Fruit fly (Drosophila melanogaster) whole organism, embryonic: ENCODE results near the gene CG12253.

Source experiments
- CG10209 ChIP-seq: fragments of 200-800 bp; sonication (Bioruptor generic); optimal IDR thresholded peaks from 3 replicates; lab custom pipeline; 2017; ENCODE audit warnings: missing biosample characterization, mild to moderate bottlenecking, missing genetic modification characterization, missing genetic modification reagents
- CG10462 ChIP-seq: fragments of 200-800 bp; sonication (Bioruptor generic); optimal IDR thresholded peaks from 2 replicates; lab custom pipeline; 2016; ENCODE audit warnings: missing biosample characterization, missing genetic modification characterization
- CG10543 ChIP-seq: fragments of 200-800 bp; sonication (Bioruptor generic); optimal IDR thresholded peaks from 3 replicates; lab custom pipeline; 2017; ENCODE audit warnings: missing biosample characterization, mild to moderate bottlenecking, missing genetic modification characterization, moderate library complexity
- CG10654 ChIP-seq: fragments of 200-800 bp; sonication (Bioruptor generic); optimal IDR thresholded peaks from 2 replicates; lab custom pipeline; 2016; ENCODE audit warnings: missing biosample characterization, missing genetic modification characterization
- CG11456 ChIP-seq: fragments of 200-800 bp; sonication (Bioruptor generic); IDR thresholded peaks from 3 replicates; pipeline ENCODE4 v1.3.6; 2022; ENCODE audit warnings: missing biosample characterization, missing genetic modification characterization
- CG12155 ChIP-seq: fragments of 200-800 bp; sonication (Bioruptor generic); optimal IDR thresholded peaks from 3 replicates; lab custom pipeline; 2016; ENCODE audit warnings: missing biosample characterization, missing genetic modification characterization
- CG12219 ChIP-seq: fragments of 200-800 bp; sonication (Bioruptor generic); optimal IDR thresholded peaks from 3 replicates; lab custom pipeline; 2018; ENCODE audit warnings: missing biosample characterization, mild to moderate bottlenecking, missing genetic modification characterization
- CG12744 ChIP-seq: fragments of 200-800 bp; sonication (Bioruptor generic); optimal IDR thresholded peaks from 2 replicates; lab custom pipeline; 2016; ENCODE audit warnings: missing biosample characterization, missing genetic modification characterization
- CG12942 ChIP-seq: fragments of 200-800 bp; sonication (Bioruptor generic); optimal IDR thresholded peaks from 3 replicates; lab custom pipeline; 2016; ENCODE audit warnings: missing biosample characterization, missing genetic modification characterization
- CG13296 ChIP-seq: fragments of 200-800 bp; sonication (Bioruptor generic); optimal IDR thresholded peaks from 3 replicates; lab custom pipeline; 2018; ENCODE audit warnings: missing biosample characterization, mild to moderate bottlenecking, missing genetic modification characterization
- CG16863 ChIP-seq: fragments of 200-800 bp; sonication (Bioruptor generic); optimal IDR thresholded peaks from 3 replicates; lab custom pipeline; 2016; ENCODE audit warnings: missing biosample characterization, missing genetic modification characterization
- CG17568 ChIP-seq: fragments of 200-800 bp; sonication (Bioruptor generic); optimal IDR thresholded peaks from 2 replicates; lab custom pipeline; 2018; ENCODE audit warnings: missing biosample characterization, mild to moderate bottlenecking, missing genetic modification characterization, moderate library complexity
- CG2202 ChIP-seq: fragments of 200-800 bp; sonication (Bioruptor generic); optimal IDR thresholded peaks from 2 replicates; lab custom pipeline; 2018; ENCODE audit warnings: missing biosample characterization, mild to moderate bottlenecking, missing genetic modification characterization
- CG3163 ChIP-seq: fragments of 200-800 bp; sonication (Bioruptor generic); optimal IDR thresholded peaks from 3 replicates; lab custom pipeline; 2016; ENCODE audit warnings: missing biosample characterization, missing genetic modification characterization
- CG34224 ChIP-seq: fragments of 200-800 bp; sonication (Bioruptor generic); IDR thresholded peaks from 3 replicates; pipeline ENCODE4 v1.3.6; 2022; ENCODE audit warnings: missing biosample characterization, missing genetic modification characterization; ENCODE audit not compliant: partially characterized antibody
- CG6654 ChIP-seq: fragments of 200-800 bp; sonication (Bioruptor generic); optimal IDR thresholded peaks from 2 replicates; lab custom pipeline; 2017; ENCODE audit warnings: missing biosample characterization, mild to moderate bottlenecking, missing genetic modification characterization
- CG6765 ChIP-seq: fragments of 200-800 bp; sonication (Bioruptor generic); optimal IDR thresholded peaks from 3 replicates; lab custom pipeline; 2017; ENCODE audit warnings: missing biosample characterization, mild to moderate bottlenecking, missing genetic modification characterization
- CG9437 ChIP-seq: fragments of 200-800 bp; sonication (Bioruptor generic); optimal IDR thresholded peaks from 2 replicates; lab custom pipeline; 2018; ENCODE audit warnings: missing biosample characterization, mild to moderate bottlenecking, missing genetic modification characterization
- CG9797 ChIP-seq: fragments of 200-800 bp; sonication (Bioruptor generic); optimal IDR thresholded peaks from 3 replicates; lab custom pipeline; 2018; ENCODE audit warnings: missing biosample characterization, mild to moderate bottlenecking, missing genetic modification characterization
- CkIIα-i1 ChIP-seq: fragments of 200-800 bp; sonication (Bioruptor generic); IDR thresholded peaks from 2 replicates; pipeline ENCODE4 v1.3.6; 2022; ENCODE audit warnings: missing biosample characterization, missing genetic modification characterization
- Dfd ChIP-seq, 2 experiments: fragments of >200 bp; optimal IDR thresholded peaks; 2 replicates each; lab custom pipeline; 2017; ENCODE audit warnings: missing biosample characterization in 2 of 2, missing genetic modification characterization in 2 of 2
- Dip2 ChIP-seq: fragments of 200-800 bp; sonication (Bioruptor generic); IDR thresholded peaks from 2 replicates; pipeline ENCODE4 v1.3.6; 2022; ENCODE audit warnings: missing biosample characterization, missing genetic modification characterization
- HHEX ChIP-seq: fragments of 200-800 bp; sonication (Bioruptor generic); optimal IDR thresholded peaks from 3 replicates; lab custom pipeline; 2017; ENCODE audit warnings: missing biosample characterization, mild to moderate bottlenecking, missing genetic modification characterization, missing genetic modification reagents
- Hand ChIP-seq: fragments of 200-800 bp; sonication (Bioruptor generic); optimal IDR thresholded peaks from 2 replicates; lab custom pipeline; 2017; ENCODE audit warnings: mild to moderate bottlenecking, missing biosample characterization, missing genetic modification reagents, missing genetic modification characterization
- MBD-R2 ChIP-seq: fragments of 200-800 bp; sonication (Bioruptor generic); IDR thresholded peaks from 2 replicates; pipeline ENCODE4 v1.3.6; 2022; ENCODE audit warnings: missing biosample characterization, missing genetic modification characterization
- Neu2 ChIP-seq: fragments of 200-800 bp; sonication (Bioruptor generic); optimal IDR thresholded peaks from 3 replicates; lab custom pipeline; 2016; ENCODE audit warnings: missing biosample characterization, missing genetic modification characterization, borderline replicate concordance
- Nf-YC ChIP-seq: fragments of 200-800 bp; optimal IDR thresholded peaks from 3 replicates; lab custom pipeline; 2019; ENCODE audit warnings: missing biosample characterization, mild to moderate bottlenecking, missing genetic modification characterization, moderate library complexity
- Oaz ChIP-seq: fragments of 200-800 bp; sonication (Bioruptor generic); IDR thresholded peaks from 2 replicates; pipeline ENCODE4 v1.3.6; 2022; ENCODE audit warnings: missing biosample characterization, missing genetic modification characterization
- Ptx1 ChIP-seq: fragments of 200-800 bp; sonication (Bioruptor generic); IDR thresholded peaks from 2 replicates; pipeline ENCODE4 v1.3.6; 2022; ENCODE audit warnings: missing biosample characterization, missing genetic modification characterization
- Ravus ChIP-seq: fragments of 200-800 bp; sonication (Bioruptor generic); IDR thresholded peaks from 2 replicates; pipeline ENCODE4 v1.3.6; 2022; ENCODE audit warnings: missing biosample characterization, missing genetic modification characterization
- Rfx ChIP-seq: fragments of 200-800 bp; sonication (Bioruptor generic); IDR thresholded peaks from 2 replicates; pipeline ENCODE4 v1.3.6; 2022; ENCODE audit warnings: missing biosample characterization, missing genetic modification characterization
- Sox100B ChIP-seq: fragments of 200-800 bp; sonication (Bioruptor generic); optimal IDR thresholded peaks from 3 replicates; lab custom pipeline; 2018; ENCODE audit warnings: missing biosample characterization, mild to moderate bottlenecking, missing genetic modification characterization
- Sry-δ ChIP-seq: fragments of 200-800 bp; sonication (Bioruptor generic); optimal IDR thresholded peaks from 2 replicates; lab custom pipeline; 2016; ENCODE audit warnings: missing biosample characterization, missing genetic modification characterization
- az2 ChIP-seq: fragments of 200-800 bp; sonication (Bioruptor generic); optimal IDR thresholded peaks from 3 replicates; lab custom pipeline; 2016; ENCODE audit warnings: missing biosample characterization, missing genetic modification characterization
- bbx ChIP-seq: fragments of 200-800 bp; sonication (Bioruptor generic); IDR thresholded peaks from 2 replicates; pipeline ENCODE4 v1.3.6; 2022; ENCODE audit warnings: missing biosample characterization, missing genetic modification characterization; ENCODE audit not compliant: partially characterized antibody
- eve ChIP-seq, 2 experiments: fragments of >200 bp; optimal IDR thresholded peaks; 2 replicates each; lab custom pipeline; 2017; ENCODE audit warnings: missing biosample characterization in 2 of 2, missing genetic modification characterization in 2 of 2
- fu2 ChIP-seq: fragments of 200-800 bp; sonication (Bioruptor generic); optimal IDR thresholded peaks from 2 replicates; lab custom pipeline; 2016; ENCODE audit warnings: missing biosample characterization, missing genetic modification characterization
- gce ChIP-seq: fragments of 200-800 bp; sonication (Bioruptor generic); IDR thresholded peaks from 3 replicates; pipeline ENCODE4 v1.3.6; 2022; ENCODE audit warnings: missing biosample characterization, missing genetic modification characterization
- grn ChIP-seq: fragments of 200-800 bp; sonication (Bioruptor generic); optimal IDR thresholded peaks from 3 replicates; lab custom pipeline; 2017; ENCODE audit warnings: missing biosample characterization, missing genetic modification characterization
- kni ChIP-seq: fragments of 200-800 bp; sonication (Bioruptor generic); optimal IDR thresholded peaks from 3 replicates; lab custom pipeline; 2017; ENCODE audit warnings: mild to moderate bottlenecking, missing biosample characterization, missing genetic modification reagents, missing genetic modification characterization
- oc ChIP-seq: fragments of 200-800 bp; sonication (Bioruptor generic); optimal IDR thresholded peaks from 2 replicates; lab custom pipeline; 2018; ENCODE audit warnings: missing biosample characterization, mild to moderate bottlenecking, missing genetic modification characterization, moderate library complexity
- phol ChIP-seq: fragments of 200-800 bp; sonication (Bioruptor generic); optimal IDR thresholded peaks from 3 replicates; lab custom pipeline; 2018; ENCODE audit warnings: missing biosample characterization, mild to moderate bottlenecking, missing genetic modification characterization, moderate library complexity
- psq ChIP-seq: fragments of 200-800 bp; sonication (Bioruptor generic); optimal IDR thresholded peaks from 2 replicates; lab custom pipeline; 2017; ENCODE audit warnings: missing biosample characterization, missing genetic modification characterization
- scrt ChIP-seq: fragments of 200-800 bp; sonication (Bioruptor generic); optimal IDR thresholded peaks from 2 replicates; lab custom pipeline; 2018; ENCODE audit warnings: missing biosample characterization, mild to moderate bottlenecking, missing genetic modification characterization, moderate library complexity
- slou ChIP-seq: fragments of 200-800 bp; sonication (Bioruptor generic); optimal IDR thresholded peaks from 3 replicates; lab custom pipeline; 2016; ENCODE audit warnings: missing biosample characterization, missing genetic modification characterization
- tx ChIP-seq: fragments of 200-800 bp; sonication (Bioruptor generic); optimal IDR thresholded peaks from 2 replicates; lab custom pipeline; 2016; ENCODE audit warnings: missing biosample characterization, missing genetic modification characterization
- unc-4 ChIP-seq: fragments of 200-800 bp; sonication (Bioruptor generic); IDR thresholded peaks from 2 replicates; pipeline ENCODE4 v1.3.6; 2022; ENCODE audit warnings: missing biosample characterization, missing genetic modification characterization; ENCODE audit not compliant: partially characterized antibody
- vnd ChIP-seq: fragments of 200-800 bp; sonication (Bioruptor generic); IDR thresholded peaks from 3 replicates; pipeline ENCODE4 v1.3.6; 2022; ENCODE audit warnings: missing biosample characterization, missing genetic modification characterization; ENCODE audit not compliant: partially characterized antibody
- vvl ChIP-seq: fragments of 200-800 bp; sonication (Bioruptor generic); IDR thresholded peaks from 2 replicates; pipeline ENCODE4 v1.3.6; 2022; ENCODE audit warnings: missing biosample characterization, missing genetic modification characterization
- z ChIP-seq: fragments of 200-800 bp; sonication (Bioruptor generic); IDR thresholded peaks from 3 replicates; pipeline ENCODE4 v1.3.6; 2022; ENCODE audit warnings: missing biosample characterization, missing genetic modification characterization

CG12253 gene

DNA sequence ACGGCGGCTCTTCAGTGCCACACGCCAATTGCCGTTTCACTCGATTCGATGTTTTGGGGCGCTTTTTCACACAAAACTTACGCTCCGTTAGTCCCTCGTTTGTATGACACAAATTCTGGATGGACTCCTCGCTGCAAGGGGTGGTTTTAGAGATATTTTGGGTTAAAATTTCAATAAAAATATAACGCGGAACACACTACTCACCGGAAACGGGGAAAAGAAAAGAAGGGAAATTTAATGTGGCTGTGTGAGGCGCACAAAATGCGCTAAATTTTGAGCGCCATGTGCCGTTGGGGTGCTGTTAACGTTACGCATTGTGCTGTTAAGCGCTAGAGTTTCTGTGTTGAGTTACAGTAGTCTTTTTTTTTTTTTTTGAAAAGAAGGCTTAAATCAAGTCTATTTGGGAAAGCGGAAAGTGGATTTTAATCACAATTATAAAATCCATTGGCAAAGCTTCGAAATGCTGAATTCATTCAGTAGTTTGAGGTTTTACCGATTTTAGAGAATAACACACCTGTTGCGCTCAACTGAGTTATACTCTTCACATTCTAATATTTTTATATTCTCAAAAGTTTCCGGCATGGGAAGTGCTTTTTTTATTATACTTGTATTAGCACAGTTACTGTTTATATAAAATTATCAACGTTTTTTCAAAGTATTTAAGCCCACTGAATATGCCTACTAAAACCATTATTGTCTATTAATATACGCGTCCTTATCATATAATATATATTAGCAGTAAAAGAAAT lies 16.5 kb downstream of the CG12253 start, which contains the start of gene RpL9 (continued):
- TF ChIP-seq Rfx (no peak; the same call in 1 of the 2 replicates), bbx (GFP tag; lab: Robert Waterston, UW) (no peak), Sry-δ (GFP tag; lab: Kevin White, UChicago) (peak; percentile 7), phol (tag; lab: Kevin White, UChicago) (peak; percentile 61), MBD-R2 (GFP tag; lab: Robert Waterston, UW) (peak; percentile 69), gce (peak; percentile 81; the same call in 2 of the 3 replicates), fu2 (GFP tag; lab: Kevin White, UChicago) (no peak), Dfd (GFP tag; optimal IDR thresholded peaks at IDR 0.05; lab: Kevin White, UChicago) (no peak), CG17568 (peak; percentile 93), unc-4 (GFP tag; lab: Robert Waterston, UW) (no peak), CG6654 (GFP tag; lab: Kevin White, UChicago) (peak; percentile 29), CkIIα-i1 (GFP tag; lab: Robert Waterston, UW) (no peak), CG16863 (GFP tag; lab: Kevin White, UChicago) (no peak), Ptx1 (GFP tag; lab: Robert Waterston, UW) (no peak), CG11456 (GFP tag; lab: Robert Waterston, UW) (no peak), Neu2 (GFP tag; lab: Kevin White, UChicago) (no peak), scrt (GFP tag; lab: Kevin White, UChicago) (peak; percentile 77), CG10462 (GFP tag; lab: Kevin White, UChicago) (no peak), CG9437 (GFP tag; lab: Kevin White, UChicago) (peak; percentile 69), CG3163 (peak; percentile 8), CG10654 (peak; percentile 33), CG10209 (GFP tag; lab: Kevin White, UChicago) (no peak), CG12219 (GFP tag; lab: Kevin White, UChicago) (peak; percentile 84), vvl (GFP tag; lab: Robert Waterston, UW) (no peak), CG12744 (GFP tag; lab: Kevin White, UChicago) (peak; percentile 14), CG13296 (GFP tag; lab: Kevin White, UChicago) (peak; percentile 89), kni (no peak), CG12155 (GFP tag; lab: Kevin White, UChicago) (no peak), CG10543 (GFP tag; lab: Kevin White, UChicago) (no peak), oc (tag; lab: Kevin White, UChicago) (no peak), Oaz (GFP tag; lab: Robert Waterston, UW) (peak; percentile 64), grn (GFP tag; lab: Kevin White, UChicago) (no peak), CG6765 (GFP tag; lab: Kevin White, UChicago) (peak; percentile 94), CG9797 (peak; percentile 57), CG34224 (GFP tag; lab: Robert Waterston, UW) (no peak), CG12942 (GFP tag; lab: Kevin White, UChicago) (no peak), Nf-YC (tag; lab: Kevin White, UChicago) (no peak), HHEX (GFP tag; lab: Kevin White, UChicago) (peak; percentile 86), CG2202 (peak; percentile 67), vnd (GFP tag; lab: Robert Waterston, UW) (no peak), psq (GFP tag; lab: Kevin White, UChicago) (peak; percentile 32), Dip2 (GFP tag; lab: Robert Waterston, UW) (no peak), z (GFP tag; lab: Robert Waterston, UW) (no peak), tx (no peak), slou (GFP tag; lab: Kevin White, UChicago) (peak; percentile 9), az2 (peak; percentile 39), Ravus (GFP tag; lab: Robert Waterston, UW) (no peak), Sox100B (GFP tag; lab: Kevin White, UChicago) (peak; percentile 81), eve (GFP tag; optimal IDR thresholded peaks at IDR 0.05; lab: Kevin White, UChicago) (no peak), Hand (GFP tag; lab: Kevin White, UChicago) (no peak)
